Worm (Caenorhabditis elegans) whole organism, late embryonic: ENCODE measurements around the gene nex-1.

Experiments
- Y22D7AL.16 ChIP-seq: sonication (generic microtip); optimal IDR thresholded peaks from 2 replicates; lab custom pipeline; 2016; ENCODE audit warnings: missing genetic modification characterization, missing compliant biosample characterization
- ama-1 ChIP-seq: fragments of 150-350 bp; optimal IDR thresholded peaks from 2 replicates; lab custom pipeline; 2014
- ceh-18 ChIP-seq: sonication (generic microtip); optimal IDR thresholded peaks from 2 replicates; lab custom pipeline; 2016; ENCODE audit warnings: missing genetic modification characterization, missing compliant biosample characterization
- ceh-9 ChIP-seq: sonication (generic microtip); optimal IDR thresholded peaks from 2 replicates; lab custom pipeline; 2016; ENCODE audit warnings: mild to moderate bottlenecking, missing genetic modification characterization, inconsistent platforms, missing compliant biosample characterization
- sdc-2 ChIP-seq: sonication (generic microtip); optimal IDR thresholded peaks from 2 replicates; lab custom pipeline; 2016; ENCODE audit warnings: missing genotype, missing genetic modification characterization, missing compliant biosample characterization
- tbx-2 ChIP-seq: sonication (generic microtip); optimal IDR thresholded peaks from 2 replicates; lab custom pipeline; 2016; ENCODE audit warnings: missing genetic modification characterization, missing compliant biosample characterization
- unc-86 ChIP-seq: sonication (generic microtip); optimal IDR thresholded peaks from 2 replicates; lab custom pipeline; 2016; ENCODE audit warnings: missing genetic modification characterization, missing compliant biosample characterization

- TF ChIP-seq sdc-2 (tag; lab: Kevin White, UChicago) (no peak), ceh-18 (tag; lab: Kevin White, UChicago) (no peak), ceh-9 (tag; lab: Kevin White, UChicago) (no peak), unc-86 (tag; lab: Kevin White, UChicago) (no peak), ama-1 (no peak), Y22D7AL.16 (tag; lab: Kevin White, UChicago) (no peak), tbx-2 (tag; lab: Kevin White, UChicago) (no peak)
These were observed 44.2 kb upstream of the nex-1 start for ce11 chrIII:5181217-5181616.
